Worm (Caenorhabditis elegans) whole organism, L4 larva: ENCODE measurements around the gene cmk-1.

Experiments used
- R02D3.7 ChIP-seq: fragments of 150-350 bp; sonication (generic microtip); optimal IDR thresholded peaks from 3 replicates; lab custom pipeline; 2014; ENCODE audit warnings: missing biosample characterization, missing genetic modification characterization
- Y105C5A.15 ChIP-seq: fragments of 200-800 bp; sonication (Bioruptor generic); IDR thresholded peaks from 2 replicates; pipeline ENCODE4 v1.3.6; 2022; ENCODE audit warnings: missing genetic modification characterization, missing compliant biosample characterization
- cey-2 ChIP-seq: sonication (generic microtip); optimal IDR thresholded peaks from 3 replicates; lab custom pipeline; 2017; ENCODE audit warnings: missing genetic modification characterization, mild to moderate bottlenecking, missing compliant biosample characterization, antibody characterized with exemption, borderline replicate concordance; ENCODE audit not compliant: insufficient read depth
- daf-8 ChIP-seq: fragments of 200-800 bp; sonication (Bioruptor generic); IDR thresholded peaks from 2 replicates; pipeline ENCODE4 v1.3.6; 2022; ENCODE audit warnings: missing genetic modification characterization, missing compliant biosample characterization

ce11 chrIV:1862655-1863054, 38.4 kb downstream of the cmk-1 start:
- TF ChIP-seq cey-2 (tag; lab: Kevin White, UChicago): no peak
- no peak for TF ChIP-seq Y105C5A.15 (GFP tag; lab: Robert Waterston, UW)
- no peak for TF ChIP-seq daf-8 (GFP tag; lab: Robert Waterston, UW)
- no peak for TF ChIP-seq R02D3.7
